Fruit fly (Drosophila melanogaster): Measurements from ENCODE around the gene CG43074.

The CG43074 gene

dm6 chr3L:3454921-3455554 is 29.4 kb downstream of the CG43074 start:
- no peak for TF ChIP-seq CTCF (optimal IDR thresholded peaks at IDR 0.05)
- TF ChIP-seq CG8478 (optimal IDR thresholded peaks at IDR 0.05), result no peak

- TF ChIP-seq CTCF (optimal IDR thresholded peaks at IDR 0.05) (no peak), CG8478 (optimal IDR thresholded peaks at IDR 0.05) (no peak)
These were observed 30.0 kb downstream of the CG43074 start for dm6 chr3L:3454430-3454829.

dm6 chr3L:3452684-3453083 is 31.8 kb downstream of the CG43074 start:
- no peak for TF ChIP-seq CG8478 (optimal IDR thresholded peaks at IDR 0.05)

- TF ChIP-seq CTCF (optimal IDR thresholded peaks at IDR 0.05) (no peak), CG8478 (optimal IDR thresholded peaks at IDR 0.05) (no peak)
These were observed 32.7 kb downstream of the CG43074 start for dm6 chr3L:3451774-3452173.

DNA sequence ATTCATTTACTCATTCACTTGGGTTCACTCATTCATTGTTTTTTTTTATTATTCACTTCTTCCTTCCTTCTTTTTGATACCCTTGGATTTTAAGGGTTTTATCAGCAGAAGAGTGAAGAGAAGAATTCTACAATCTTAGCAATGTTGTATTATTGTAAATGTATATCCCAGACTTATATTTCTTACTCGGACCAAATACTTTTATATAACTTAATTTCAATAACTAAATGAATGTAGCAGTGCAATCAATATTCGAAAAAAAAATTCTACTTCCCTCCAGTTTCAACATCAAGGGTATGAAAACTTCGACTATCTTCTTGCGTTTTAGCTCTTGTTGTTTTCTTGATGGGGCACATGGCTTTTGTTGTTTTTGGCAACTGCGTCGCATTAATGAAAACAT is 34.0 kb downstream of the CG43074 start:
- no peak for TF ChIP-seq CG8478 (optimal IDR thresholded peaks at IDR 0.05)
- no peak for TF ChIP-seq CTCF (optimal IDR thresholded peaks at IDR 0.05)

DNA sequence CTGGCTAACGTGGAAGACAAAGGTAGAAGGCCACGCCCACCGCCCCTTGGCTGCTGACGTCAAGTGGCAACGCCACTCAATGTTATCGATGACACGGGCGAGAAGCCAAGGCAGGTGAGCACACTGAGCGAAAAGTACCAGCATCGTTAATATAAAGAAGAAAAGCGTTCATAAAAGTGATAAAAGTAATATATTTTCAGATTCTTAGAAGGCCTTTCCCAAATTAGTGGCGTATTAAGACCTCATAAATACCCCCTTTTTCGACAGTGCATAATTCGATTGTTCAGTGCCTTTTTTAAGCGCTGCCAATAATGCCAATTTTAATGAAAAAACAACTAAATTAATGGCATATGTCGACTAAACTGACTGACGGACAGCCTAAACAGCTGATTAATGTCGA is 34.8 kb downstream of the CG43074 start:
- TF ChIP-seq CTCF (optimal IDR thresholded peaks at IDR 0.05) (no peak), CG8478 (optimal IDR thresholded peaks at IDR 0.05) (no peak)

DNA sequence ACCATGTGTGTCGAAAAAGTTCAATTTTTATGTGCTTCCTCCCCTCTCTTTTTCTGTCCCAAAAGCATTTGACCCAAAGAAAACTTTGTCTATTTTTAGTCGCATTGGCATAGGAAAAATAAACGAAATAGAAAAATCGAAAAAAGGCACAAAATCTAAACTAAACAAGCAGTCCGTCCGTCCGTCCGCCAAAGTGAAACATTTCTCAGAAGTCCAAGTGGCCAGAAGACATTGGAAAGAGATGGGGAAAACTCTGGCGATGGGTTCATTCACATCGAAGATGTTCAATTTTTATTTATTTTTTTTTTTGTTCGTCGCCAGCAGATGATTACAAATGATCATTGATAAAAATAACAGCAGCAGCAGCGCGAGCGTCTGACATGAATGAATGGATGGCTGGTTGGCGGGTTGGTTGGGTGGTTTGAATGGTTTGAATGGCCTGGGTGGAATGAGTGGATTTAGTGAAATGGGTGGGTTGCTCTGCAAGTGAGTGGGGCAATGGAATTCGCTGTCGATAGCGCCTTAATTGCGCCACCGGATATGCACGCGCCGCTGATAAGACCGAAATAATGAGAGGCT is 36.4 kb downstream of the CG43074 start:
- TF ChIP-seq CG8478 (optimal IDR thresholded peaks at IDR 0.05) (no peak), CTCF (optimal IDR thresholded peaks at IDR 0.05) (no peak)

DNA sequence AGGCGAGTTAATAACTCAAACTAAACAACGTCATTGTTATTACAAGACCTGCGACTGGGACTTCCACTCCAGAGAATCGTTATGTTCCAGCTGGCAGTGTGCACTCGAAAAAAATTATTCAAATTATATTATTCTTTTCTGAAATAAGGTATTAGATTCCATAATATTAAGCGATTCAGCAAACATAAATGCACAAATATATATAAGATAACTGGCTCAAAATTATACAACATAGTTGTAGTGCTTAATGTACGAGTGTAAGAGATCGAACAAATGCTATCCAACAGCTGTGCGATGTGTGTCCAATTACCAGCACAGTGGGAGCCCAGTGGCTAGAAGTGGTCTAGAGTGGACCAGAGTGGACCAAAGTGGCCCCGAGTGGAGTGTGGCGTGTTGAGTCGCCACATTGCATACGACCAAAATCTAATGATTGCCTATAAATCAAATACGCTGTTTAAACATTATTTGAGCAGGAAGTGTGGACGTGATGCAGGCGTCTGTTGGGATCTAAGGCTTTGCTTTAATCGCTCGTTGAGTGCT is 40.1 kb downstream of the CG43074 start:
- TF ChIP-seq CTCF (optimal IDR thresholded peaks at IDR 0.05) (no peak), CG8478 (optimal IDR thresholded peaks at IDR 0.05) (no peak)

DNA sequence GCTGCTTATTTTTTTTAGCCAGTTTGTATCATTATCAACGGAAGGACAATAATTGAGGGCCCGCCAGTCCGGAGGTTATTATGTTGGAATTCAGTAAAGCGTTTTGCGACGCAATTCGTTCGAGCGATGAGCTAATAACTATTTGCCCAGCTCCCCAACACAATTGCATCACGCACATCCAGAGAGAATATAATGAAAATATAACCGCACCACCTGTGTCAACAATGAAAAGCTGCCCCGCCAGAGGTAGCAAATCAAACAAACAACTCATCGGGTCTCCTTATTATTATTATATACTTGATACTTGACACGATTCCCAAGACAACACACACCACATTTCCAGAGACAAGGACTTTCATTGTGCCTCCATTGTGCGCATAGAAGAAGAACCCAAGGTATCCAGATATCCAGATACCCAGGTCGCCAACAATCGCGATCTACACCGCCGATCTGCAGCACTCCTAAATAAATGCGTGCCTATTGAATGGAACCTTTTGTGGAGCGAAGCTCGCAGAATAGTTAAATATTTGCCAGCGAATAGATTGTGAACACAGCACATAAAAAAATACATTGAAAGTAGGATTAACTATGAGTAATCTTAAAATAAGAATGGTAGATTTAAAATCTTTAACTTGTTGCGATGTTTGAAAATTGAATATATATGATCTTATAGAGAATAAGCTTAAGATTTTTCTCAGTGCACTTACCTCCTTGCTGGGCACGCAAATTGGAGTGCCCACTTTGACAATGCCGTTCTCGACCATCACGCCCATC is 41.5 kb downstream of the CG43074 start:
- TF ChIP-seq CG8478 (optimal IDR thresholded peaks at IDR 0.05) (no peak), CTCF (optimal IDR thresholded peaks at IDR 0.05) (no peak)

DNA sequence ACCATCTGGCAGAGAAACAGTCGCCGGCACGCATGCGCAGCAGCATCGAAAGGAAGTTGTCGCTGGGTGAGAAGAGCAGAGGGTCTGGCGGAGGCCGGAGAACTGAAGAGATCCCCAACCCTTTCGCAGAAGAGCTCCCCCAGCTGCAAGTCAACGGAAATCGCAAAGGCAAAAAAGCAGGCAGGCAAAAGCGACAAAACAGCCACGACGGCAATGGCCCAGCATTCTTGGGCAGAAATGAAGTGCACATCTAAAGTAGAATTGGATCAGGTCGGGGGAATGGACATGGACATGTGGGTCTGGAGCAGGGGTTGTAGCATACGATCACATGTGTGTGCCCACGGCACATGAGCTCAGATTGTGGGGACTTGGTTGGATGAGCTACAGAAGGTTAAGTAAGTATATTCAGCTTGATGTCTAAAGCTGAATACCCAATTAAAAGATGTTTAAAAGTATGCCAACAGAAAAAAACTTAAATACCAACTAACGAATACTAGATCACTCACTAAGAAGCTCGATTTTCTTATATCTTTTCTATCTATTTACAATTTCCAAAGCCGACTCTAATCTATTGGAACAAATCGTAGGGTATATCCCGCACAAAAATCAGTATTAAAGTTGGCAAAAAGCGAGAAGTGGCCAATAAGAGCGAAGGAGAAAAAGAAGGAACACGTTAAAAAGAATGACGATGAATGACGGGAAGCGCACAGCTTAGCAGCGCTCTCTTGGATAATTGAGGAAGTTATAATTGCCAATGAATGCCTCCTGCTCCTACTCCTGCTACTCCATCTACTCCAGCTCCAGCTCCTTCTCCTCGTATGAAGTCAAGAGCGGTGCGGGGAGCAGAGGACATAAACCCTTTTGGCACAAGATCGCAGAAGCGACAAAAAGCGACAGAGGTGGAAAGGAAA is 42.4 kb downstream of the CG43074 start:
- TF ChIP-seq CG8478 (optimal IDR thresholded peaks at IDR 0.05) (no peak), CTCF (optimal IDR thresholded peaks at IDR 0.05) (no peak)

dm6 chr3L:3440116-3440515 is 44.3 kb downstream of the CG43074 start:
- TF ChIP-seq CG8478 (optimal IDR thresholded peaks at IDR 0.05) (no peak), CTCF (optimal IDR thresholded peaks at IDR 0.05) (no peak)

DNA sequence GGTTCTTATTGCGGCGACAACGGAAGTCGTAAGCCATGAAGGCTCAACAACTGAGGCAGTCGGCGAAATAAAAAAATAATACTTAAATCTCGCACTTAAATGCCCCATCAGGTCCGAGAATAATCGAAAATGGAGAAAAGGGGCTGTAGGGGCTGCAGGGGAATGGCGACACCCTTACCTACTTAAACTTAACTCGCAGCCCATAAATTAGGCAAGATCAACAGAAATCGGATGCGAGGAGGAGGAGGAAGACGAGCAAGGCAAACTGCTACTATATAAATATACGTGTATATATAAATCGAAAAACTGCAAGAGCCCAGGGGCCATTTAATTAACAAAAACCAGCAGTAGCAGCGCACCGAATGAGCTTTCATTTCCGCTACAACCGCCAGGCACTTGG is 44.9 kb downstream of the CG43074 start:
- TF ChIP-seq CG8478 (optimal IDR thresholded peaks at IDR 0.05) (no peak), CTCF (optimal IDR thresholded peaks at IDR 0.05) (no peak)

DNA sequence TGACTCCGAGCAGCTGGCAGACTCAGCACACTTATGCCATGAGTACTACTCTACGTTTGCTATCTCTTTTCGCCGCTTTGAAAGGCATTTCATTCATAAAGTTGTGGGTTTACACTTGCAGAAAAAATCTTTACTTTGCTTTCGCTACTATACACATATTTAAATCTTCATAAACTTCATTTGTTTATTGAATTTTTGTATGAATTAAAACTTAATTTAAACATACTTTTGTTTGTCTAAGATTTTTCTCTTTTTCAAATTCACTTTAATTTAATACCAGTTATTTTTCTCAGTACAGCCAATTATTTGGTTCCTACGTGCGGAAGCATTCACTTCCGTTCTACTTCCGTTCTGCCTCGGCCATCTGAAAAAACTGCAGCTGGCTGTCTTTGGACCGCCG is 46.0 kb downstream of the CG43074 start:
- no peak for TF ChIP-seq CG8478 (optimal IDR thresholded peaks at IDR 0.05)

DNA sequence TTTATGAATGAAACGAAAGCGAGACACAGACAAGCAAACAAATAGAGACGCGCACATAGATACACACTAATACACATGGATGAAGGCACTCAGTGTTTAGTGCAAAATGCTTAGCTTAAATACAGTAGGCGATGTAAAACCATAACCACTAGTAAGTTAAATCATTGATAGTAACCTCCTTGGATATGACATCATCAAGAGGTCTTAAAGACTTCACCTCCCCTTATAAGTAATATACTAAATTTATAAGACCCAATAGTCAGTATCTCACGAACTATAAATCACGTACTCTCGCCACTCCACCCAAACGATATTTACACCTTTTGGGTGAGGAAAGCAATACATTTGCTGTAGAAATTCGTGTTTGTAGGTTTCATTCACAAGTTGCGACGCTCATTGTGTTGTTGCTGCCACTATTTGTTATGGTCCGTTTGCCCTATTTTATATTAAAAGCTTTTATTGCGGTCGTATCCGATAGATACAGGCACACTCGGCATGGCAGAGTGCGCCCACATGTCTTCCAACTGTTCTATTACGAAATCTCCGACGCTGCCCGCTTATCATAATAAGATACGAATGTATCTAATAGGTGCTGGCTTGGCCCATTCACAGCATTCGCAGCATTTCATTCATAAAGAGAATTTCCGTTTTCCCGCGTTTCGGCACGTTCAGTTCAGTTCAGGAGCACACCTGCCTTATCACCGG is 46.6 kb downstream of the CG43074 start:
- TF ChIP-seq CTCF (optimal IDR thresholded peaks at IDR 0.05) (no peak), CG8478 (optimal IDR thresholded peaks at IDR 0.05) (no peak)
